Fruit fly (Drosophila melanogaster): ENCODE data around the gene SrpRbeta.

SrpRbeta gene

dm6 chr3L:8707821-8708220 is 12.2 kb downstream of the SrpRbeta start (continued):
- TF ChIP-seq Eip75B (GFP tag; optimal IDR thresholded peaks at IDR 0.05) (no peak), CG3919 (GFP tag; optimal IDR thresholded peaks at IDR 0.05) (peak; percentile 37), OdsH (GFP tag; optimal IDR thresholded peaks at IDR 0.05) (peak; percentile 31), Hr38 (GFP tag; optimal IDR thresholded peaks at IDR 0.05) (no peak), CG11902 (GFP tag; optimal IDR thresholded peaks at IDR 0.05) (no peak), Ets21C (GFP tag; optimal IDR thresholded peaks at IDR 0.05) (no peak), CG3032 (tag; optimal IDR thresholded peaks at IDR 0.05) (peak; percentile 30), svp (GFP tag) (peak; percentile 71)

- no peak for TF ChIP-seq dac (GFP tag; optimal IDR thresholded peaks at IDR 0.05)
- TF ChIP-seq CG4318 (GFP tag; optimal IDR thresholded peaks at IDR 0.05) = no peak
- TF ChIP-seq dsx (GFP tag; optimal IDR thresholded peaks at IDR 0.05; ENCODE audit: poor library complexity, severe bottlenecking) = no peak
- no peak for TF ChIP-seq CG3032 (tag; optimal IDR thresholded peaks at IDR 0.05)
- TF ChIP-seq fkh (GFP tag; optimal IDR thresholded peaks at IDR 0.05) = peak; percentile 0
Measured at dm6 chr3L:8707075-8707474, 12.9 kb downstream of the SrpRbeta start.

- peak; percentile 13 for TF ChIP-seq Sox14 (GFP tag; optimal IDR thresholded peaks at IDR 0.05)
- TF ChIP-seq esn (GFP tag; optimal IDR thresholded peaks at IDR 0.05) = no peak
- no peak for TF ChIP-seq CG34406 (GFP tag; optimal IDR thresholded peaks at IDR 0.05)
- TF ChIP-seq achi (GFP tag; optimal IDR thresholded peaks at IDR 0.05) = no peak
- no peak for TF ChIP-seq dsx (GFP tag; optimal IDR thresholded peaks at IDR 0.05; ENCODE audit: poor library complexity, severe bottlenecking)
- no peak for TF ChIP-seq Gug (GFP tag; IDR thresholded peaks at IDR 0.05)
- no peak for TF ChIP-seq CG6163 (GFP tag; IDR thresholded peaks at IDR 0.05)
- TF ChIP-seq fd85E (GFP tag; optimal IDR thresholded peaks at IDR 0.05) = no peak
- no peak for TF ChIP-seq dac (GFP tag; optimal IDR thresholded peaks at IDR 0.05)
- peak; percentile 44 for TF ChIP-seq fkh (GFP tag; optimal IDR thresholded peaks at IDR 0.05)
- no peak for TF ChIP-seq CG15336 (GFP tag; IDR thresholded peaks at IDR 0.05)
- TF ChIP-seq vri (GFP tag; optimal IDR thresholded peaks at IDR 0.05) = peak; percentile 63
- TF ChIP-seq eg (GFP tag; IDR thresholded peaks at IDR 0.05) = no peak
- TF ChIP-seq pdm3 (GFP tag; optimal IDR thresholded peaks at IDR 0.05) = no peak
- no peak for TF ChIP-seq CG8119 (GFP tag; IDR thresholded peaks at IDR 0.05)
- TF ChIP-seq Eip93F (GFP tag; optimal IDR thresholded peaks at IDR 0.05) = peak; percentile 48
- TF ChIP-seq CG6808 (GFP tag; optimal IDR thresholded peaks at IDR 0.05) = peak; percentile 21
- no peak for TF ChIP-seq cyc (GFP tag; optimal IDR thresholded peaks at IDR 0.05)
- peak; percentile 96 for TF ChIP-seq svp (GFP tag)
- TF ChIP-seq Sox102F (GFP tag; optimal IDR thresholded peaks at IDR 0.05) = no peak
- no peak for TF ChIP-seq CG11902 (GFP tag; optimal IDR thresholded peaks at IDR 0.05)
- no peak for TF ChIP-seq CG10669 (GFP tag; optimal IDR thresholded peaks at IDR 0.05)
- no peak for TF ChIP-seq CG6792 (GFP tag; optimal IDR thresholded peaks at IDR 0.05)
- TF ChIP-seq CG16779 (tag; optimal IDR thresholded peaks at IDR 0.05) = no peak
- no peak for TF ChIP-seq CG31627 (GFP tag; optimal IDR thresholded peaks at IDR 0.05)
- TF ChIP-seq Ets21C (GFP tag; optimal IDR thresholded peaks at IDR 0.05) = no peak
- TF ChIP-seq ss (GFP tag; optimal IDR thresholded peaks at IDR 0.05) = peak; percentile 30 to 36
- TF ChIP-seq CG10631 (GFP tag; optimal IDR thresholded peaks at IDR 0.05) = no peak
- TF ChIP-seq CG8319 (GFP tag; optimal IDR thresholded peaks at IDR 0.05) = no peak
- TF ChIP-seq CG7368 (GFP tag; optimal IDR thresholded peaks at IDR 0.05) = no peak
- no peak for TF ChIP-seq lz (GFP tag; optimal IDR thresholded peaks at IDR 0.05)
- no peak for TF ChIP-seq Met (GFP tag; optimal IDR thresholded peaks at IDR 0.05)
- TF ChIP-seq CG6276 (GFP tag; optimal IDR thresholded peaks at IDR 0.05) = no peak
- no peak for TF ChIP-seq CG3032 (tag; optimal IDR thresholded peaks at IDR 0.05)
- no peak for TF ChIP-seq OdsH (GFP tag; optimal IDR thresholded peaks at IDR 0.05)
- no peak for TF ChIP-seq acj6 (GFP tag; optimal IDR thresholded peaks at IDR 0.05)
- no peak for TF ChIP-seq CG3919 (GFP tag; optimal IDR thresholded peaks at IDR 0.05)
- TF ChIP-seq Eip78C (GFP tag) = peak; percentile 58
- TF ChIP-seq spab (GFP tag; optimal IDR thresholded peaks at IDR 0.05) = no peak
- TF ChIP-seq CG32006 (GFP tag; optimal IDR thresholded peaks at IDR 0.05) = no peak
- no peak for TF ChIP-seq Hr38 (GFP tag; optimal IDR thresholded peaks at IDR 0.05)
Measured at dm6 chr3L:8704713-8705412, 15.2 kb downstream of the SrpRbeta start.

Measured in whole organism, prepupa.